Worm (Caenorhabditis elegans) whole organism, L4 larva: Measurements from ENCODE around the gene R10E4.1.

Source experiments
- F44E2.7 ChIP-seq: fragments of 200-800 bp; sonication (Bioruptor generic); IDR thresholded peaks from 2 replicates; pipeline ENCODE4 v2.1.2; 2022; ENCODE audit warnings: missing genetic modification characterization, missing compliant biosample characterization
- ces-1 ChIP-seq: fragments of 150-350 bp; sonication (generic microtip); optimal IDR thresholded peaks from 4 replicates; lab custom pipeline; 2014; ENCODE audit warnings: missing biosample characterization, missing genetic modification reagents, missing genetic modification characterization
- dpl-1 ChIP-seq: fragments of 150-350 bp; optimal IDR thresholded peaks from 2 replicates; lab custom pipeline; 2014; ENCODE audit warnings: missing biosample characterization, missing genetic modification reagents, missing genetic modification characterization
- lim-7 ChIP-seq: fragments of 200-800 bp; sonication (Bioruptor generic); IDR thresholded peaks from 2 replicates; pipeline ENCODE4 v1.3.6; 2022; ENCODE audit warnings: missing genetic modification characterization, missing compliant biosample characterization
- lin-15B ChIP-seq: fragments of 150-350 bp; sonication (generic microtip); optimal IDR thresholded peaks from 3 replicates; lab custom pipeline; 2014; ENCODE audit warnings: missing biosample characterization, missing genetic modification characterization
- nhr-11 ChIP-seq: fragments of 150-350 bp; optimal IDR thresholded peaks from 2 replicates; lab custom pipeline; 2014; ENCODE audit warnings: missing biosample characterization, missing genetic modification characterization
- nhr-76 ChIP-seq: fragments of 150-350 bp; optimal IDR thresholded peaks from 2 replicates; lab custom pipeline; 2014; ENCODE audit warnings: missing biosample characterization, missing genetic modification characterization
- nhr-77 ChIP-seq: fragments of 150-350 bp; optimal IDR thresholded peaks from 2 replicates; lab custom pipeline; 2014; ENCODE audit warnings: missing biosample characterization, missing genetic modification characterization
- pha-4 ChIP-seq, 2 experiments: fragments of 150-350 bp in 1 of 2; fragments of 200-800 bp in 1 of 2; sonication (Bioruptor generic) in 1 of 2; IDR thresholded peaks in 1 of 2; optimal IDR thresholded peaks in 1 of 2; 2 replicates each; pipeline versions ENCODE4 v1.3.6 to Lab custom; 2014 to 2022; ENCODE audit warnings: missing genetic modification characterization in 2 of 2, missing genetic modification reagents in 2 of 2, missing biosample characterization in 1 of 2, missing compliant biosample characterization in 1 of 2
- pqm-1 ChIP-seq: sonication (generic microtip); optimal IDR thresholded peaks from 2 replicates; lab custom pipeline; 2017; ENCODE audit warnings: missing biosample characterization, missing genetic modification characterization
- skn-1 ChIP-seq: fragments of 150-350 bp; optimal IDR thresholded peaks from 2 replicates; lab custom pipeline; 2014; ENCODE audit warnings: missing biosample characterization, missing genetic modification characterization
- spr-1 ChIP-seq: sonication (generic microtip); optimal IDR thresholded peaks from 2 replicates; lab custom pipeline; 2016; ENCODE audit warnings: mild to moderate bottlenecking, missing genetic modification characterization, missing compliant biosample characterization

DNA sequence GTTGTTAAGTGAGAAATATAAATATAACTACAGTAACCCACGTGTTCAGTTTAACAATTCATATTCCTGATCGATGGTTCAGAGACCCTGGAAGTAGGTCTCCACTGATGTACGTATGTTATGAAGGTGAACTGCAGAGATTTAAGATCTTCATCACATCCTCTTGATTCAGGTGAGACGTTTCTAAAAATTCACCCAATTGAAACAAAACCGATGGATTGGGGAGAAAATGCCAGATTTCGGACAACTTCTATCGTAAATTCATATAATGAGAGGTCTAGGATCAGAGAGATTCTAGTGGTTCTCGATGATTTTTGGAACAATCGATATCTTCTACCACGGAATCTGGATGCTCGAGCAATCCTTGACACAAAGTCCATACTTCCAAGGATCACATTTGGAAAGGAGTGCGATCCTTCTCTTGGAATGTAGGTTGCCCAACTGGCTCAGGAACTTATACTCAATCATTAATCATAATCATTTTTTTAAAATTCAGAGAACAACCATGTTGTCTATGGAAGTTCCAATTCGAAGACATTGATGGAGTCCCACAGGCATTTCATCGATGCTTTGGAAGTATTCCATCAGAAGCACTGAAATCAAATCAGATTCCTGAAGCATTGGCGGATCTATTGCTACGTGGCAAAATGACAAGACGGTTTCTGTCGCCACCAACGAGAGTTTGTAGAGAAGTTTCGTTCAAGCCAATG lies 24.8 kb downstream of the R10E4.1 start, which contains the start of the genes nth-1 and R10E4.7:
- no peak for TF ChIP-seq nhr-11 (tag; lab: Kevin White, UChicago)
- no peak for TF ChIP-seq skn-1 (tag; lab: Kevin White, UChicago)
- TF ChIP-seq dpl-1: no peak
- no peak for TF ChIP-seq pha-4 (GFP tag; IDR thresholded peaks at IDR 0.05; lab: Robert Waterston, UW)
- no peak for TF ChIP-seq pha-4 (tag; optimal IDR thresholded peaks at IDR 0.05; lab: Kevin White, UChicago)
- no peak for TF ChIP-seq lim-7 (GFP tag; lab: Robert Waterston, UW)
- TF ChIP-seq spr-1 (tag; lab: Kevin White, UChicago): no peak
- TF ChIP-seq pqm-1 (tag; lab: Kevin White, UChicago): no peak
- TF ChIP-seq nhr-77: no peak
- TF ChIP-seq F44E2.7 (GFP tag; lab: Robert Waterston, UW): no peak
- TF ChIP-seq ces-1 (GFP tag; lab: Kevin White, UChicago): no peak
- no peak for TF ChIP-seq nhr-76 (tag; lab: Kevin White, UChicago)
- TF ChIP-seq lin-15B (tag; lab: Kevin White, UChicago): no peak
